Worm (Caenorhabditis elegans) whole organism, L4 larva: ENCODE results near the gene clh-3.
A peak's percentile ranks its signal among the peaks of the same experiment; 100 is the strongest.

Experiments
- F26F4.8 ChIP-seq: fragments of 200-800 bp; sonication (Bioruptor generic); conservative IDR thresholded peaks from 2 replicates; pipeline ENCODE4 v1.3.6; 2022; ENCODE audit warnings: missing genetic modification characterization, missing compliant biosample characterization
- R02D3.7 ChIP-seq: fragments of 150-350 bp; sonication (generic microtip); optimal IDR thresholded peaks from 3 replicates; lab custom pipeline; 2014; ENCODE audit warnings: missing biosample characterization, missing genetic modification characterization
- T20F7.1 ChIP-seq: fragments of 200-800 bp; sonication (Bioruptor generic); optimal IDR thresholded peaks from 2 replicates; lab custom pipeline; 2018; ENCODE audit warnings: mild to moderate bottlenecking, missing genetic modification characterization, missing compliant biosample characterization
- T26A8.4 ChIP-seq: fragments of 200-800 bp; sonication (Bioruptor generic); IDR thresholded peaks from 2 replicates; pipeline ENCODE4 v1.3.6; 2022; ENCODE audit warnings: missing genetic modification characterization, missing compliant biosample characterization
- Y48G9A.11 ChIP-seq: fragments of 200-800 bp; sonication (Bioruptor generic); IDR thresholded peaks from 2 replicates; pipeline ENCODE4 v1.3.6; 2022; ENCODE audit warnings: missing genetic modification reagents, missing genetic modification characterization, missing compliant biosample characterization
- aha-1 ChIP-seq: fragments of 150-350 bp; peaks from one replicate; lab custom pipeline; 2014; ENCODE audit warnings: missing biosample characterization, missing genetic modification characterization
- aly-2 ChIP-seq: sonication (generic microtip); optimal IDR thresholded peaks from 2 replicates; lab custom pipeline; 2018; ENCODE audit warnings: missing biosample characterization, missing genetic modification characterization
- ceh-20 ChIP-seq: fragments of 200-800 bp; sonication (Bioruptor generic); IDR thresholded peaks from 2 replicates; pipeline ENCODE4 v1.3.6; 2022; ENCODE audit warnings: missing genetic modification reagents, missing genetic modification characterization, missing compliant biosample characterization
- daf-16 ChIP-seq, 3 experiments: sonication (generic microtip); optimal IDR thresholded peaks; 2 replicates each; lab custom pipeline; 2016 to 2017; ENCODE audit warnings: missing genetic modification characterization in 3 of 3, missing genetic modification reagents in 3 of 3, mild to moderate bottlenecking in 2 of 3, missing compliant biosample characterization in 2 of 3, missing biosample characterization in 1 of 3, moderate library complexity in 1 of 3
- dmd-6 ChIP-seq: fragments of 200-800 bp; sonication (Bioruptor generic); IDR thresholded peaks from 2 replicates; pipeline ENCODE4 v1.3.6; 2022; ENCODE audit warnings: missing genetic modification reagents, missing genetic modification characterization, missing compliant biosample characterization
- dmd-8 ChIP-seq: fragments of 200-800 bp; sonication (Bioruptor generic); IDR thresholded peaks from 2 replicates; pipeline ENCODE4 v1.3.6; 2022; ENCODE audit warnings: missing genetic modification characterization, missing compliant biosample characterization
- egl-27 ChIP-seq: sonication (generic microtip); optimal IDR thresholded peaks from 3 replicates; lab custom pipeline; 2017; ENCODE audit warnings: missing biosample characterization, missing genetic modification reagents, missing genetic modification characterization
- gei-8 ChIP-seq: fragments of 200-800 bp; sonication (Bioruptor generic); optimal IDR thresholded peaks from 2 replicates; lab custom pipeline; 2018; ENCODE audit warnings: mild to moderate bottlenecking, missing genetic modification characterization, missing compliant biosample characterization
- hif-1 ChIP-seq, 2 experiments: sonication (generic microtip); optimal IDR thresholded peaks; 2 replicates each; lab custom pipeline; 2016 to 2017; ENCODE audit warnings: missing compliant biosample characterization in 2 of 2, missing genetic modification characterization in 2 of 2, missing genetic modification reagents in 2 of 2, missing genotype in 2 of 2, mild to moderate bottlenecking in 1 of 2
- hlh-11 ChIP-seq: fragments of 200-800 bp; sonication (Bioruptor generic); optimal IDR thresholded peaks from 2 replicates; lab custom pipeline; 2018; ENCODE audit warnings: mild to moderate bottlenecking, missing genetic modification characterization, missing compliant biosample characterization
- hlh-30 ChIP-seq: sonication (generic microtip); optimal IDR thresholded peaks from 2 replicates; lab custom pipeline; 2017; ENCODE audit warnings: antibody characterized with exemption, mild to moderate bottlenecking, missing genetic modification characterization, missing compliant biosample characterization; ENCODE audit not compliant: insufficient read depth
- lin-1 ChIP-seq: fragments of 200-800 bp; sonication (Bioruptor generic); IDR thresholded peaks from 2 replicates; pipeline ENCODE4 v1.3.6; 2022; ENCODE audit warnings: missing genetic modification reagents, missing genetic modification characterization, missing compliant biosample characterization
- lin-13 ChIP-seq: fragments of 150-350 bp; optimal IDR thresholded peaks from 2 replicates; lab custom pipeline; 2014; ENCODE audit warnings: missing biosample characterization, missing genetic modification reagents, missing genetic modification characterization
- lin-15B ChIP-seq: fragments of 150-350 bp; sonication (generic microtip); optimal IDR thresholded peaks from 3 replicates; lab custom pipeline; 2014; ENCODE audit warnings: missing biosample characterization, missing genetic modification characterization
- lin-29 ChIP-seq: fragments of 200-800 bp; sonication (Bioruptor generic); IDR thresholded peaks from 2 replicates; pipeline ENCODE4 v1.3.6; 2022; ENCODE audit warnings: missing genetic modification reagents, missing genetic modification characterization, missing compliant biosample characterization
- lin-38 ChIP-seq: fragments of 200-800 bp; sonication (Bioruptor generic); IDR thresholded peaks from 2 replicates; pipeline ENCODE4 v1.3.6; 2022; ENCODE audit warnings: missing genetic modification reagents, missing genetic modification characterization, missing compliant biosample characterization
- lsy-2 ChIP-seq, 2 experiments: fragments of 150-350 bp in 1 of 2; sonication (generic microtip) in 1 of 2; optimal IDR thresholded peaks; 2 replicates each; lab custom pipeline; 2014 to 2017; ENCODE audit warnings: missing biosample characterization in 2 of 2, missing genetic modification characterization in 2 of 2
- mdl-1 ChIP-seq, 2 experiments: fragments of 150-350 bp in 1 of 2; sonication (generic microtip) in 1 of 2; optimal IDR thresholded peaks; 2 replicates each; lab custom pipeline; 2014 to 2017; ENCODE audit warnings: missing biosample characterization in 2 of 2, missing genetic modification characterization in 2 of 2
- mep-1 ChIP-seq: fragments of 150-350 bp; sonication (generic microtip); optimal IDR thresholded peaks from 3 replicates; lab custom pipeline; 2014; ENCODE audit warnings: missing biosample characterization, missing genetic modification characterization
- nhr-10 ChIP-seq: fragments of 150-350 bp; optimal IDR thresholded peaks from 2 replicates; lab custom pipeline; 2014; ENCODE audit warnings: missing biosample characterization, missing genetic modification characterization
- nhr-102 ChIP-seq: sonication (generic microtip); optimal IDR thresholded peaks from 2 replicates; lab custom pipeline; 2016; ENCODE audit warnings: mild to moderate bottlenecking, missing genetic modification characterization, moderate library complexity, missing compliant biosample characterization
- nhr-111 ChIP-seq: fragments of 200-800 bp; sonication (Bioruptor generic); optimal IDR thresholded peaks from 2 replicates; lab custom pipeline; 2018; ENCODE audit warnings: mild to moderate bottlenecking, missing genetic modification characterization, missing compliant biosample characterization
- nhr-28 ChIP-seq: fragments of 150-350 bp; optimal IDR thresholded peaks from 2 replicates; lab custom pipeline; 2014; ENCODE audit warnings: missing biosample characterization, missing genetic modification characterization
- nhr-41 ChIP-seq: fragments of 200-800 bp; sonication (Bioruptor generic); IDR thresholded peaks from 2 replicates; pipeline ENCODE4 v1.3.6; 2022; ENCODE audit warnings: missing genetic modification reagents, missing genetic modification characterization, missing compliant biosample characterization
- nhr-48 ChIP-seq: sonication (generic microtip); optimal IDR thresholded peaks from 2 replicates; lab custom pipeline; 2016; ENCODE audit warnings: mild to moderate bottlenecking, missing genetic modification characterization, missing compliant biosample characterization
- nhr-76 ChIP-seq: fragments of 150-350 bp; optimal IDR thresholded peaks from 2 replicates; lab custom pipeline; 2014; ENCODE audit warnings: missing biosample characterization, missing genetic modification characterization
- nhr-77 ChIP-seq: fragments of 150-350 bp; optimal IDR thresholded peaks from 2 replicates; lab custom pipeline; 2014; ENCODE audit warnings: missing biosample characterization, missing genetic modification characterization
- pha-4 ChIP-seq, 2 experiments: fragments of 150-350 bp in 1 of 2; fragments of 200-800 bp in 1 of 2; sonication (Bioruptor generic) in 1 of 2; IDR thresholded peaks in 1 of 2; optimal IDR thresholded peaks in 1 of 2; 2 replicates each; pipeline versions ENCODE4 v1.3.6 to Lab custom; 2014 to 2022; ENCODE audit warnings: missing genetic modification characterization in 2 of 2, missing genetic modification reagents in 2 of 2, missing biosample characterization in 1 of 2, missing compliant biosample characterization in 1 of 2
- php-3 ChIP-seq: fragments of 200-800 bp; sonication (Bioruptor generic); IDR thresholded peaks from 2 replicates; pipeline ENCODE4 v1.3.6; 2022; ENCODE audit warnings: missing genetic modification reagents, missing genetic modification characterization, missing compliant biosample characterization
- pqm-1 ChIP-seq: sonication (generic microtip); optimal IDR thresholded peaks from 2 replicates; lab custom pipeline; 2017; ENCODE audit warnings: missing biosample characterization, missing genetic modification characterization
- rbr-2 ChIP-seq: sonication (generic microtip); optimal IDR thresholded peaks from 2 replicates; lab custom pipeline; 2016; ENCODE audit warnings: missing genotype, missing genetic modification characterization, missing compliant biosample characterization
- snpc-1.2 ChIP-seq: fragments of 200-800 bp; sonication (Bioruptor generic); IDR thresholded peaks from 2 replicates; pipeline ENCODE4 v1.3.6; 2022; ENCODE audit warnings: missing genetic modification reagents, missing genetic modification characterization, missing compliant biosample characterization
- tra-1 ChIP-seq: fragments of 200-800 bp; sonication (Bioruptor generic); IDR thresholded peaks from 2 replicates; pipeline ENCODE4 v1.3.6; 2022; ENCODE audit warnings: missing genetic modification reagents, missing genetic modification characterization, missing compliant biosample characterization
- zfp-3 ChIP-seq: fragments of 200-800 bp; sonication (Bioruptor generic); conservative IDR thresholded peaks from 2 replicates; pipeline ENCODE4 v1.3.6; 2022; ENCODE audit warnings: missing genetic modification reagents, missing genetic modification characterization, missing compliant biosample characterization
- zip-11 ChIP-seq: fragments of 200-800 bp; sonication (Bioruptor generic); IDR thresholded peaks from 2 replicates; pipeline ENCODE4 v1.3.6; 2022; ENCODE audit warnings: missing genetic modification characterization, missing compliant biosample characterization

clh-3 gene

ce11 chrII:7236937-7237336, 11.2 kb upstream of the clh-3 start (continued):
- TF ChIP-seq nhr-111 (GFP tag; lab: Kevin White, UChicago) (no peak), gei-8 (no peak), pqm-1 (tag; lab: Kevin White, UChicago) (peak; percentile 1), zip-11 (GFP tag; lab: Robert Waterston, UW) (no peak), tra-1 (GFP tag; lab: Robert Waterston, UW) (0 out of 2 replicates have a peak, but pooled peaks have one; percentile 39), rbr-2 (tag; lab: Kevin White, UChicago) (no peak), mep-1 (tag; lab: Kevin White, UChicago) (no peak), lin-29 (GFP tag; lab: Robert Waterston, UW) (no peak), T20F7.1 (GFP tag; lab: Kevin White, UChicago) (no peak)

ce11 chrII:7233274-7233673, 7.6 kb upstream of the clh-3 start:
- TF ChIP-seq pqm-1 (tag; lab: Kevin White, UChicago) (peak; percentile 54), zfp-3 (no peak), nhr-10 (tag; lab: Kevin White, UChicago) (no peak), hlh-30 (no peak), lin-13 (GFP tag; lab: Kevin White, UChicago) (no peak), nhr-102 (tag; lab: Kevin White, UChicago) (no peak), nhr-28 (tag; lab: Kevin White, UChicago) (peak; percentile 66), dmd-6 (GFP tag; lab: Robert Waterston, UW) (peak; percentile 55; the same call in 1 of the 2 replicates), php-3 (GFP tag; lab: Robert Waterston, UW) (peak; percentile 77), aly-2 (tag; lab: Kevin White, UChicago) (no peak)

DNA sequence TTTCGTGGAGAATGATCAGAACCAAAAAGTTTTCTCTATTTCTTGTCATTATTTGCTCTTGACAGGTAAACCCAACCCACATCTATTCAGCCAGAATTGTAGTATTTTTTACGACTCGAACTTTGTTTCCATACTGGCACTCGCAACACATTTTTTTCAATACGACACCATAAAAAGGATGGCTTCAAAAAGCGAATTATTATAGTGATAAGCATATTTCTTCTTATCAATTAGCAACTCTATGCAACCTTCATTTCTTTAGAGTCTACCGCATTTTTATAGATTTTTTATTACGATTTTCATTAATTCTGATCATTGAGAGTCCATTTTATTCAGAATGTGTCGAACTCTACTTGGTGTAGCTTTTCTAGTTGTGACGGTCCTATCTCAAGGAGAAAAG, 6.8 kb upstream of the clh-3 start, which contains the start of gene ctsa-3.1:
Gene ctsa-3.1 (plus strand): TSS at position 337 of the 400 bp plus-strand sequence.
- TF ChIP-seq nhr-28 (tag; lab: Kevin White, UChicago) (peak; percentile 65), Y48G9A.11 (GFP tag; lab: Robert Waterston, UW) (no peak), nhr-48 (tag; lab: Kevin White, UChicago) (peak; percentile 10), aha-1 (tag; lab: Kevin White, UChicago) (peak; percentile 19), hlh-11 (peak; percentile 26), pqm-1 (tag; lab: Kevin White, UChicago) (peak; percentile 74), nhr-76 (tag; lab: Kevin White, UChicago) (no peak), daf-16 (GFP tag; optimal IDR thresholded peaks at IDR 0.05; lab: Kevin White, UChicago) (no peak), daf-16 (tag; optimal IDR thresholded peaks at IDR 0.05; lab: Kevin White, UChicago) (peak; percentile 46), dmd-6 (GFP tag; lab: Robert Waterston, UW) (peak; percentile 68), php-3 (GFP tag; lab: Robert Waterston, UW) (peak; percentile 90), aly-2 (tag; lab: Kevin White, UChicago) (no peak)
- TF ChIP-seq, all 104 proteins: peak for 8

- TF ChIP-seq dmd-8 (GFP tag; lab: Robert Waterston, UW) (no peak), snpc-1.2 (GFP tag; lab: Robert Waterston, UW) (no peak), lin-1 (GFP tag; lab: Robert Waterston, UW) (no peak), lin-38 (GFP tag; lab: Robert Waterston, UW) (0 out of 2 replicates have a peak, but pooled peaks have one; percentile 17), daf-16 (GFP tag; optimal IDR thresholded peaks at IDR 0.05; lab: Kevin White, UChicago) (no peak), daf-16 (tag; optimal IDR thresholded peaks at IDR 0.05; lab: Kevin White, UChicago) (no peak)
Observed at ce11 chrII:7231951-7232350, 6.2 kb upstream of the clh-3 start.

- TF ChIP-seq egl-27 (no peak), rbr-2 (tag; lab: Kevin White, UChicago) (no peak), nhr-28 (tag; lab: Kevin White, UChicago) (no peak), ceh-20 (no peak), lsy-2 (tag; optimal IDR thresholded peaks at IDR 0.05; lab: Kevin White, UChicago) (peak in 1 of 2 experiments; percentile 9), hif-1 (tag; optimal IDR thresholded peaks at IDR 0.05; lab: Kevin White, UChicago) (no peak), F26F4.8 (GFP tag; lab: Robert Waterston, UW) (no peak), T26A8.4 (GFP tag; lab: Robert Waterston, UW) (peak; percentile 72; the same call in 1 of the 2 replicates), aly-2 (tag; lab: Kevin White, UChicago) (no peak), pha-4 (GFP tag; IDR thresholded peaks at IDR 0.05; lab: Robert Waterston, UW) (peak; percentile 40; the same call in 1 of the 2 replicates), pha-4 (tag; optimal IDR thresholded peaks at IDR 0.05; lab: Kevin White, UChicago) (no peak), Y48G9A.11 (GFP tag; lab: Robert Waterston, UW) (no peak), R02D3.7 (tag; lab: Kevin White, UChicago) (no peak), zfp-3 (peak; percentile 62; the same call in 1 of the 2 replicates), nhr-77 (tag; lab: Kevin White, UChicago) (no peak), nhr-41 (GFP tag; lab: Robert Waterston, UW) (no peak), lin-15B (tag; lab: Kevin White, UChicago) (no peak), lin-29 (GFP tag; lab: Robert Waterston, UW) (0 out of 2 replicates have a peak, but pooled peaks have one; percentile 53), mdl-1 (tag; optimal IDR thresholded peaks at IDR 0.05; lab: Kevin White, UChicago) (peak in 1 of 2 experiments; percentile 1)
Observed at ce11 chrII:7230684-7231083, 5.0 kb upstream of the clh-3 start.
